Fruit fly (Drosophila melanogaster) whole organism, pupa: Measurements from ENCODE around the gene CycT.
A peak's percentile ranks its signal among the peaks of the same experiment; 100 is the strongest.

Experiments used
- CG10348 ChIP-seq: fragments of 200-800 bp; sonication (Bioruptor generic); IDR thresholded peaks from 2 replicates; pipeline ENCODE4 v1.3.6; 2022; ENCODE audit warnings: missing biosample characterization, missing genetic modification characterization
- CG12605 ChIP-seq: fragments of 200-800 bp; sonication (Bioruptor generic); IDR thresholded peaks from 2 replicates; pipeline ENCODE4 v1.3.6; 2022; ENCODE audit warnings: missing biosample characterization, missing genetic modification characterization
- CG13204 ChIP-seq: fragments of 200-800 bp; sonication (Bioruptor generic); optimal IDR thresholded peaks from 2 replicates; lab custom pipeline; 2018; ENCODE audit warnings: missing biosample characterization, mild to moderate bottlenecking, missing genetic modification characterization, moderate library complexity
- CG14655 ChIP-seq: fragments of 200-800 bp; sonication (Bioruptor generic); optimal IDR thresholded peaks from 3 replicates; lab custom pipeline; 2017; ENCODE audit warnings: mild to moderate bottlenecking, missing biosample characterization, missing genetic modification reagents, missing genetic modification characterization
- CG15710 ChIP-seq: fragments of 200-800 bp; sonication (Bioruptor generic); optimal IDR thresholded peaks from 2 replicates; lab custom pipeline; 2018; ENCODE audit warnings: missing biosample characterization, mild to moderate bottlenecking, missing genetic modification characterization, moderate library complexity
- CG17806 ChIP-seq: fragments of 200-800 bp; sonication (Bioruptor generic); optimal IDR thresholded peaks from 2 replicates; lab custom pipeline; 2018; ENCODE audit warnings: missing biosample characterization, mild to moderate bottlenecking, missing genetic modification characterization, moderate library complexity
- CG32121 ChIP-seq: fragments of 200-800 bp; sonication (Bioruptor generic); IDR thresholded peaks from 2 replicates; pipeline ENCODE4 v1.3.6; 2022; ENCODE audit warnings: missing biosample characterization, missing genetic modification characterization
- CG34367 ChIP-seq: fragments of 200-800 bp; sonication (Bioruptor generic); optimal IDR thresholded peaks from 2 replicates; lab custom pipeline; 2018; ENCODE audit warnings: missing biosample characterization, mild to moderate bottlenecking, missing genetic modification characterization
- CG4496 ChIP-seq: fragments of 200-800 bp; sonication (Bioruptor generic); IDR thresholded peaks from 3 replicates; pipeline ENCODE4 v1.3.6; 2022; ENCODE audit warnings: missing biosample characterization, missing genetic modification characterization
- CG8159 ChIP-seq: fragments of 200-800 bp; sonication (Bioruptor generic); optimal IDR thresholded peaks from 3 replicates; lab custom pipeline; 2018; ENCODE audit warnings: missing biosample characterization, mild to moderate bottlenecking, missing genetic modification characterization, moderate library complexity
- CG8301 ChIP-seq: fragments of 200-800 bp; sonication (Bioruptor generic); optimal IDR thresholded peaks from 2 replicates; lab custom pipeline; 2018; ENCODE audit warnings: missing biosample characterization, mild to moderate bottlenecking, missing genetic modification characterization
- CG9948 ChIP-seq: fragments of 200-800 bp; sonication (Bioruptor generic); optimal IDR thresholded peaks from 2 replicates; lab custom pipeline; 2018; ENCODE audit warnings: missing biosample characterization, mild to moderate bottlenecking, missing genetic modification characterization, moderate library complexity
- D1 ChIP-seq: fragments of 200-800 bp; sonication (Bioruptor generic); optimal IDR thresholded peaks from 2 replicates; lab custom pipeline; 2018; ENCODE audit warnings: missing biosample characterization, mild to moderate bottlenecking, missing genetic modification characterization, moderate library complexity
- EcR ChIP-seq: fragments of 200-800 bp; sonication (Bioruptor generic); optimal IDR thresholded peaks from 3 replicates; lab custom pipeline; 2019; ENCODE audit warnings: missing biosample characterization, missing genetic modification characterization, mild to moderate bottlenecking, moderate library complexity, missing genetic modification reagents
- Ets98B ChIP-seq: fragments of 200-800 bp; sonication (Bioruptor generic); IDR thresholded peaks from 2 replicates; pipeline ENCODE4 v1.3.6; 2022; ENCODE audit warnings: missing biosample characterization, missing genetic modification characterization
- Pif1A ChIP-seq: fragments of 200-800 bp; sonication (Bioruptor generic); optimal IDR thresholded peaks from 3 replicates; lab custom pipeline; 2016; ENCODE audit warnings: missing biosample characterization, missing genetic modification characterization
- Pif1B ChIP-seq: fragments of 200-800 bp; sonication (Bioruptor generic); optimal IDR thresholded peaks from 3 replicates; lab custom pipeline; 2016; ENCODE audit warnings: missing biosample characterization, missing genetic modification characterization
- Snoo ChIP-seq: fragments of 200-800 bp; sonication (Bioruptor generic); optimal IDR thresholded peaks from 3 replicates; lab custom pipeline; 2017; ENCODE audit warnings: missing biosample characterization, mild to moderate bottlenecking, missing genetic modification characterization, inconsistent platforms
- fd96Ca ChIP-seq: fragments of 200-800 bp; sonication (Bioruptor generic); IDR thresholded peaks from 3 replicates; pipeline ENCODE4 v1.3.6; 2022; ENCODE audit warnings: missing biosample characterization, missing genetic modification characterization
- gl ChIP-seq: fragments of 200-800 bp; sonication (Bioruptor generic); optimal IDR thresholded peaks from 2 replicates; lab custom pipeline; 2018; ENCODE audit warnings: missing biosample characterization, mild to moderate bottlenecking, missing genetic modification characterization
- rn ChIP-seq: fragments of 200-800 bp; sonication (Bioruptor generic); IDR thresholded peaks from 2 replicates; pipeline ENCODE4 v1.3.6; 2022; ENCODE audit warnings: missing biosample characterization, missing genetic modification characterization

Gene CycT

DNA sequence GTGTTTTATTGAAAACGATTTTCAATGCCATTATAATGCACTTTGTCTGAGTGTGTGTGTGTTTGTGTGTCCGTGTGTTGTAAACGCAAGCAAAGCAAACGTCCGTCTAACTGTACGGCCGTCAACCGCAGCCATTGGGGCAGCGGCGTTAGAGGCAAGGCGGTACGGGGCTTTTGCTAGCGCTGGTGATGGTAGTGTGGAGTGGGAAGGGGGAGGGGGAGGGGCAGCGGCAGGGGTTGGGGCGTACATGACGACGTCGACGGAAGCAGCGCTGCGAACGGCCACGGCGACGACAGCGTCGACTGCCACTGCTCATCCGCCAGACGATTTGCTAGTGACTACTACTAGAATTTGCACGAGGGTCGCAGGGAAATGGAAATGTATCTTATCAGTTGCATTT, 27.1 kb upstream of the CycT start:
- TF ChIP-seq rn (no peak), CG12605 (GFP tag; lab: Robert Waterston, UW) (no peak), CG14655 (no peak), fd96Ca (GFP tag; lab: Robert Waterston, UW) (peak; percentile 38; the same call in 2 of the 3 replicates), CG32121 (GFP tag; lab: Robert Waterston, UW) (peak; percentile 49; the same call in 1 of the 2 replicates), Ets98B (GFP tag; lab: Robert Waterston, UW) (peak; percentile 39), Snoo (no peak), CG9948 (tag; lab: Kevin White, UChicago) (no peak), CG8301 (tag; lab: Kevin White, UChicago) (no peak), CG17806 (tag; lab: Kevin White, UChicago) (no peak), Pif1A (GFP tag; lab: Kevin White, UChicago) (no peak), CG4496 (GFP tag; lab: Robert Waterston, UW) (peak; percentile 55; the same call in 1 of the 3 replicates), EcR (GFP tag; lab: Kevin White, UChicago) (no peak), CG34367 (tag; lab: Kevin White, UChicago) (no peak), Pif1B (no peak), CG10348 (no peak), D1 (tag; lab: Kevin White, UChicago) (no peak), CG15710 (tag; lab: Kevin White, UChicago) (no peak), CG8159 (tag; lab: Kevin White, UChicago) (no peak), gl (tag; lab: Kevin White, UChicago) (no peak), CG13204 (GFP tag; lab: Kevin White, UChicago) (peak; percentile 20)
- TF ChIP-seq, all 21 proteins: peak for 5

DNA sequence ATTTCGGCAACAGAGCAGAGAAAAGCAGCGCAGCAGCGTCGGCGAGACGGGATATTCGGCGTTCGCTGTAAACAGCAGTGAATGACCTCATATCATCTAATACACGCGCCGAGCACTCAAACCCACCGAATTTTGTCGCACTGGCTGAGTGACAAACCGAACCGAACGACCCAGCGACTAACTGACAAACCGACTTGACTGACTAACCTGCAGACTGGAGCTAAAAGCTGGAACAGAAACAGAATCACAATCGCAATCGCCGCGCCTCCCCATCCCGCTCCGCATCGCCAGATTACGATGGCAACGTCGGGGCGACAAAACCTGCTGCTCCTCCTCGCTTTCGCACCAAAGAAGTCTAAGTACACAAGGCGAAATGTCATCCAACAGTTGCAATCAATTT, 22.0 kb upstream of the CycT start:
- TF ChIP-seq CG17806 (tag; lab: Kevin White, UChicago) = no peak
- no peak for TF ChIP-seq CG12605 (GFP tag; lab: Robert Waterston, UW)
- peak; percentile 23 for TF ChIP-seq CG13204 (GFP tag; lab: Kevin White, UChicago)
- no peak for TF ChIP-seq CG8301 (tag; lab: Kevin White, UChicago)

DNA sequence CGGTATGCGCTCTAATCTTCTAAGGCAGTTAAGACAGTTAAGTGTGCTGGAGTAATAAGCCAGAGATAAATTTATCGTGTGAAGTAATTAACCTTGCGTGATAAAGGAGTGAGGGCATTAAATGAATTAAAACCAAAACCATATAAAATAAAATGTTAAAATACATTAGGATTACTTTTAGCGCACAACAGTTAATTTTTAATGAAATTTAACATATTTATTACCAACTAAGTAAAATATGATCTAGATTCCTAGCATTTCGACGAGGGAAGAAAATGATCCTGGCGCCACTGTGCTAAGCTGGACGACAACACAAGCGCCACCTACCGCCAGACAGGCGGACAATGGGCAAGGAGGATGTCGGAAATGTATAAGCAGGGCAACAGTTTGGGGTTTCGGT, 21.5 kb upstream of the CycT start:
- TF ChIP-seq EcR (GFP tag; lab: Kevin White, UChicago) (no peak), fd96Ca (GFP tag; lab: Robert Waterston, UW) (no peak), rn (no peak), CG13204 (GFP tag; lab: Kevin White, UChicago) (no peak), D1 (tag; lab: Kevin White, UChicago) (no peak), CG34367 (tag; lab: Kevin White, UChicago) (peak; percentile 29), CG4496 (GFP tag; lab: Robert Waterston, UW) (no peak), CG8159 (tag; lab: Kevin White, UChicago) (no peak), gl (tag; lab: Kevin White, UChicago) (no peak), Pif1A (GFP tag; lab: Kevin White, UChicago) (peak; percentile 26), Ets98B (GFP tag; lab: Robert Waterston, UW) (no peak), CG8301 (tag; lab: Kevin White, UChicago) (no peak), CG12605 (GFP tag; lab: Robert Waterston, UW) (no peak), Snoo (peak; percentile 26), CG10348 (no peak), CG17806 (tag; lab: Kevin White, UChicago) (peak; percentile 53), CG32121 (GFP tag; lab: Robert Waterston, UW) (no peak), CG15710 (tag; lab: Kevin White, UChicago) (peak; percentile 18), CG14655 (peak; percentile 14), Pif1B (peak; percentile 2), CG9948 (tag; lab: Kevin White, UChicago) (peak; percentile 80)

DNA sequence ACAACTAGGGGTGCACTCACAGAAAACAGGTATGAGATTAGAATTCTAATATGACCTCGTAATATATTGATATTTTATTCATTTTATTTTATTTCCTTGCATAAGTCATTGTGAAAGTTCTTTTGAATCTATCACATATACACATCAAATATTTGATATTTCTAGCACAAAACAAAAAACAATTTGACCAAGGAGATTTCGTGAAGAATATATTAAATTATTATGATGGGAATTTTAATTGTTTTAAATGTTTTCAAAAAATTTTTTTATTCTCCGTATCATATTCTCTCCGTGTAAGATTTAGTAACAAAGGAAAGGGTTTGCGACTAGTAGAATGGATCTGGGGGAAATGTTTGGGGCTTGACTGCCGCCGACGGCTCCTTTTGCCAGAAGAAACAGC, 20.8 kb upstream of the CycT start:
- TF ChIP-seq CG34367 (tag; lab: Kevin White, UChicago) (peak; percentile 98), D1 (tag; lab: Kevin White, UChicago) (peak; percentile 99), fd96Ca (GFP tag; lab: Robert Waterston, UW) (no peak), CG14655 (peak; percentile 91), EcR (GFP tag; lab: Kevin White, UChicago) (peak; percentile 44), CG12605 (GFP tag; lab: Robert Waterston, UW) (peak; percentile 69), CG4496 (GFP tag; lab: Robert Waterston, UW) (peak; percentile 83), rn (no peak; the same call in 1 of the 2 replicates), gl (tag; lab: Kevin White, UChicago) (peak; percentile 92), Pif1A (GFP tag; lab: Kevin White, UChicago) (peak; percentile 86), CG8159 (tag; lab: Kevin White, UChicago) (peak; percentile 99), Pif1B (peak; percentile 80), CG10348 (no peak), CG13204 (GFP tag; lab: Kevin White, UChicago) (peak; percentile 34), Ets98B (GFP tag; lab: Robert Waterston, UW) (peak; percentile 66), Snoo (peak; percentile 71), CG15710 (tag; lab: Kevin White, UChicago) (peak; percentile 98), CG17806 (tag; lab: Kevin White, UChicago) (peak; percentile 99), CG8301 (tag; lab: Kevin White, UChicago) (peak; percentile 82), CG9948 (tag; lab: Kevin White, UChicago) (peak; percentile 100), CG32121 (GFP tag; lab: Robert Waterston, UW) (peak; percentile 66)

DNA sequence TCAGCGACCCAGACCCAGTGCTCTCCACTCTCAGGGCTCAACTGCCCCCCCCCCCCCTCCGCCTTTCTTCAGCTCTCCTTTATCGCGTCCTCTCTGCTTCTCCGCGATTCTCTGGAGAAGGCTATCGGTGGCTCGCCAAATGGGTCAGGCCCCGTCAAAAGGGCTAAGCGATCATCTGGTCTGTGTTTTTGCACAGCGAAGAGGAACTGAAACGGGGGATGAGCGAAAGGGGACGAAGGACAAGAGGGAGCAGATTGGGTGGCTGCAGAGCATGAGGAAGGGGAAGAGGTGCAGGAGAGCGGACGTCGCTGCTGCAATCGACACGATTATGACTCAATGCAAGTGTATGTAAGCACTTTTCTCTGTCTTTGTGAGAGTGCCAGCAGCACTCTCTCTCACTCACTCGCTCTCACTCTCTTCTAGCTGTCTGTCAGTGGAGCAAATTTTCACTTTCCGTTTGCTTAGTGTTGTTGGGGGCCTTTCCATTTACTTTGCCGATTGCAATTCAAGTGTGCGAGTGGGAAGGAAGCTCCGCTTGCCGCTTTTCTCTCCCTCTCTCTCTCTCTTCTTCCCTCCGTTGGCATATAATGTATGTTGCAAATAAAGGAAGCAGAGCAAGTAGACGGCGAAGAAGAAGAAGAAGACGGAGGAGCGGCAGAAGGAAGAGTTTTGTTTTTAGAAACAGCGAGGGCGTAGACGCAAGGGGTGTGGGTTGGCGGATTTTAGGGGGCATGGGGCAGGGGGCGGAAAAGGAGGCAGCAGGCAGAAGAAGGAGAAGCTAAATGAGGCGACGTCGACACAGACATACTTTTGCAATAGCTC, 20.2 kb upstream of the CycT start:
- TF ChIP-seq CG34367 (tag; lab: Kevin White, UChicago) (no peak), CG4496 (GFP tag; lab: Robert Waterston, UW) (peak; percentile 63; the same call in 2 of the 3 replicates), EcR (GFP tag; lab: Kevin White, UChicago) (peak; percentile 95), rn (no peak), CG10348 (no peak), CG32121 (GFP tag; lab: Robert Waterston, UW) (peak; percentile 19; the same call in 1 of the 2 replicates), CG8301 (tag; lab: Kevin White, UChicago) (peak; percentile 54), CG17806 (tag; lab: Kevin White, UChicago) (no peak), CG12605 (GFP tag; lab: Robert Waterston, UW) (no peak), CG13204 (GFP tag; lab: Kevin White, UChicago) (peak; percentile 83), Pif1A (GFP tag; lab: Kevin White, UChicago) (peak; percentile 35), CG8159 (tag; lab: Kevin White, UChicago) (no peak), CG14655 (peak; percentile 34), Pif1B (peak; percentile 56), Ets98B (GFP tag; lab: Robert Waterston, UW) (peak; percentile 59), Snoo (peak; percentile 64), fd96Ca (GFP tag; lab: Robert Waterston, UW) (peak; percentile 69)
- TF ChIP-seq, all 21 proteins: peak for 11
